Worm (Caenorhabditis elegans) whole organism, L1 larva: ENCODE results near the gene T21H3.5.
A peak's percentile ranks its signal among the peaks of the same experiment; 100 is the strongest.

ENCODE experiments used
- C16A3.4 ChIP-seq: fragments of 150-350 bp; optimal IDR thresholded peaks from 2 replicates; lab custom pipeline; 2014; ENCODE audit warnings: missing biosample characterization, missing genetic modification characterization
- F16B12.6 ChIP-seq: fragments of 150-350 bp; optimal IDR thresholded peaks from 2 replicates; lab custom pipeline; 2014; ENCODE audit warnings: missing biosample characterization, missing genetic modification characterization
- ceh-8 ChIP-seq: fragments of 200-800 bp; sonication (Bioruptor generic); optimal IDR thresholded peaks from 2 replicates; lab custom pipeline; 2018; ENCODE audit warnings: mild to moderate bottlenecking, missing genetic modification characterization, moderate library complexity, missing compliant biosample characterization
- ceh-82 ChIP-seq, 3 experiments: fragments of 150-350 bp in 1 of 3; sonication (generic microtip) in 2 of 3; optimal IDR thresholded peaks; 2 replicates each; lab custom pipeline; 2014 to 2017; ENCODE audit warnings: missing biosample characterization in 3 of 3, missing genetic modification characterization in 3 of 3
- ceh-88 ChIP-seq: fragments of 200-800 bp; sonication (Bioruptor generic); IDR thresholded peaks from 2 replicates; pipeline ENCODE4 v1.3.6; 2022; ENCODE audit warnings: missing genetic modification characterization, missing compliant biosample characterization
- ces-1 ChIP-seq: fragments of 150-350 bp; optimal IDR thresholded peaks from 2 replicates; lab custom pipeline; 2014; ENCODE audit warnings: missing biosample characterization, missing genetic modification reagents, missing genetic modification characterization
- dpl-1 ChIP-seq, 3 experiments: fragments of 150-350 bp in 2 of 3; sonication (generic microtip) in 1 of 3; optimal IDR thresholded peaks; 2 replicates each; lab custom pipeline; 2014 to 2017; ENCODE audit warnings: missing biosample characterization in 3 of 3, missing genetic modification characterization in 3 of 3, missing genetic modification reagents in 3 of 3
- dsc-1 ChIP-seq: sonication (generic microtip); optimal IDR thresholded peaks from 2 replicates; lab custom pipeline; 2016; ENCODE audit warnings: mild to moderate bottlenecking, missing genetic modification characterization, missing compliant biosample characterization
- efl-1 ChIP-seq, 4 experiments: fragments of 150-350 bp; optimal IDR thresholded peaks in 3 of 4; peaks in 1 of 4; 1 replicate in 1 of 4; 2 replicates in 3 of 4; lab custom pipeline; 2014; ENCODE audit warnings: missing biosample characterization in 2 of 4, missing genetic modification characterization in 2 of 4, missing genetic modification reagents in 2 of 4
- egl-13 ChIP-seq: sonication (generic microtip); optimal IDR thresholded peaks from 2 replicates; lab custom pipeline; 2016; ENCODE audit warnings: missing genotype, missing genetic modification reagents, missing genetic modification characterization, missing compliant biosample characterization
- fkh-10 ChIP-seq: sonication (generic microtip); optimal IDR thresholded peaks from 2 replicates; lab custom pipeline; 2017; ENCODE audit warnings: missing biosample characterization, missing genetic modification reagents, missing genetic modification characterization
- fkh-4 ChIP-seq: sonication (generic microtip); optimal IDR thresholded peaks from 2 replicates; lab custom pipeline; 2016; ENCODE audit warnings: missing compliant biosample characterization, missing genetic modification characterization, borderline replicate concordance
- fkh-8 ChIP-seq: sonication (generic microtip); optimal IDR thresholded peaks from 2 replicates; lab custom pipeline; 2016; ENCODE audit warnings: mild to moderate bottlenecking, missing genetic modification characterization, missing compliant biosample characterization
- hlh-4 ChIP-seq: sonication (generic microtip); optimal IDR thresholded peaks from 2 replicates; lab custom pipeline; 2016; ENCODE audit warnings: mild to moderate bottlenecking, missing genetic modification characterization, missing compliant biosample characterization
- isw-1 ChIP-seq: fragments of 200-800 bp; sonication (Bioruptor generic); IDR thresholded peaks from 2 replicates; pipeline ENCODE4 v1.3.6; 2022; ENCODE audit warnings: missing genetic modification characterization, missing compliant biosample characterization
- jun-1 ChIP-seq: fragments of 150-350 bp; optimal IDR thresholded peaks from 2 replicates; lab custom pipeline; 2014; ENCODE audit warnings: missing biosample characterization, missing genetic modification reagents, missing genetic modification characterization
- lin-14 ChIP-seq: fragments of 200-800 bp; sonication (Bioruptor generic); optimal IDR thresholded peaks from 2 replicates; lab custom pipeline; 2018; ENCODE audit warnings: mild to moderate bottlenecking, missing genetic modification characterization, moderate library complexity, missing compliant biosample characterization
- lin-35 ChIP-seq, 2 experiments: fragments of 150-350 bp; optimal IDR thresholded peaks; 2 replicates each; lab custom pipeline; 2014; ENCODE audit warnings: missing biosample characterization in 2 of 2, missing genetic modification characterization in 2 of 2, missing genetic modification reagents in 2 of 2
- lsy-2 ChIP-seq, 2 experiments: fragments of 150-350 bp; optimal IDR thresholded peaks; 2 replicates each; lab custom pipeline; 2014; ENCODE audit warnings: missing biosample characterization in 2 of 2, missing genetic modification characterization in 2 of 2
- mab-9 ChIP-seq: fragments of 200-800 bp; sonication (Bioruptor generic); IDR thresholded peaks from 2 replicates; pipeline ENCODE4 v1.3.6; 2022; ENCODE audit warnings: missing genetic modification reagents, missing genetic modification characterization, missing compliant biosample characterization
- nhr-19 ChIP-seq: fragments of 200-800 bp; sonication (Bioruptor generic); conservative IDR thresholded peaks from 2 replicates; pipeline ENCODE4 v1.3.6; 2022; ENCODE audit warnings: missing genetic modification characterization, missing compliant biosample characterization
- nhr-20 ChIP-seq: sonication (generic microtip); optimal IDR thresholded peaks from 2 replicates; lab custom pipeline; 2016; ENCODE audit warnings: mild to moderate bottlenecking, missing genetic modification characterization, missing compliant biosample characterization
- nhr-47 ChIP-seq: sonication (generic microtip); optimal IDR thresholded peaks from 2 replicates; lab custom pipeline; 2016; ENCODE audit warnings: mild to moderate bottlenecking, missing genetic modification characterization, moderate library complexity, missing compliant biosample characterization
- nhr-71 ChIP-seq: sonication (generic microtip); optimal IDR thresholded peaks from 2 replicates; lab custom pipeline; 2016; ENCODE audit warnings: mild to moderate bottlenecking, missing genetic modification characterization, moderate library complexity, missing compliant biosample characterization
- nhr-85 ChIP-seq: sonication (generic microtip); peaks from one replicate; lab custom pipeline; 2016; ENCODE audit warnings: missing genetic modification characterization, inconsistent platforms, missing compliant biosample characterization
- nhr-90 ChIP-seq: sonication (generic microtip); optimal IDR thresholded peaks from 2 replicates; lab custom pipeline; 2016; ENCODE audit warnings: mild to moderate bottlenecking, missing genetic modification characterization, missing compliant biosample characterization; ENCODE audit not compliant: poor library complexity
- pax-3 ChIP-seq: fragments of 200-800 bp; sonication (Bioruptor generic); optimal IDR thresholded peaks from 2 replicates; lab custom pipeline; 2018; ENCODE audit warnings: mild to moderate bottlenecking, missing genetic modification characterization, moderate library complexity, missing compliant biosample characterization
- rnt-1 ChIP-seq: sonication (generic microtip); optimal IDR thresholded peaks from 2 replicates; lab custom pipeline; 2016; ENCODE audit warnings: mild to moderate bottlenecking, missing genetic modification characterization, moderate library complexity, missing compliant biosample characterization
- skn-1 ChIP-seq: fragments of 150-350 bp; optimal IDR thresholded peaks from 2 replicates; lab custom pipeline; 2014; ENCODE audit warnings: missing biosample characterization, missing genetic modification characterization
- snpc-4 ChIP-seq: fragments of 150-350 bp; optimal IDR thresholded peaks from 2 replicates; lab custom pipeline; 2014; ENCODE audit warnings: missing biosample characterization, missing genetic modification characterization
- snu-23 ChIP-seq: sonication (generic microtip); optimal IDR thresholded peaks from 2 replicates; lab custom pipeline; 2016; ENCODE audit warnings: missing genetic modification characterization, missing compliant biosample characterization
- swsn-7 ChIP-seq: sonication (generic microtip); optimal IDR thresholded peaks from 2 replicates; lab custom pipeline; 2016; ENCODE audit warnings: missing genetic modification characterization, missing compliant biosample characterization
- tbx-2 ChIP-seq: sonication (generic microtip); optimal IDR thresholded peaks from 2 replicates; lab custom pipeline; 2016; ENCODE audit warnings: missing genetic modification characterization, missing compliant biosample characterization
- unc-86 ChIP-seq: sonication (generic microtip); optimal IDR thresholded peaks from 2 replicates; lab custom pipeline; 2016; ENCODE audit warnings: missing genetic modification characterization, missing compliant biosample characterization
- unc-98 ChIP-seq: fragments of 200-800 bp; sonication (Bioruptor generic); IDR thresholded peaks from 2 replicates; pipeline ENCODE4 v1.3.6; 2022; ENCODE audit warnings: missing genetic modification characterization, missing compliant biosample characterization
- xbp-1 ChIP-seq: sonication (generic microtip); optimal IDR thresholded peaks from 2 replicates; lab custom pipeline; 2016; ENCODE audit warnings: missing genetic modification characterization, missing compliant biosample characterization
- zag-1 ChIP-seq: fragments of 150-350 bp; optimal IDR thresholded peaks from 2 replicates; lab custom pipeline; 2014; ENCODE audit warnings: missing biosample characterization, missing genetic modification characterization
- ztf-11 ChIP-seq, 2 experiments: sonication (generic microtip); optimal IDR thresholded peaks; 2 replicates each; lab custom pipeline; 2016 to 2017; ENCODE audit warnings: missing genetic modification characterization in 2 of 2, missing biosample characterization in 1 of 2, missing compliant biosample characterization in 1 of 2

Gene T21H3.5

DNA sequence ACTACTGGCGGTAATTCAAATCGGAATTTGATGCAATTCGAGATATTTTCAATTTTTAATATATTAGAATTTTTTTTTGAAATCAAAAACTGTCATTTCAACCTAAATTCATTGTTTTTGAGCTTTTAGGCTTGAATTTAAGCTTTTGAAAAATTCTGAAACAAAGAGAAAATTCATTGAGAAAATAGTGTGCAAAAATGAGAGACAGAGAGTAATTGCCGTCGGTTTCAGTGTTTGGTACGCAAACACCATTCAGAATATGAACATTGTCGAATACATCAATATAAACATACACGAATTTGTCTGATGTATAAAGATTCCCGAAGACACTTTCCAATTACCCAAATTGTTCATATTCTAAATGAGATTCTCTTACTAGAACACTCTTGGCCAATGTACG is 37.6 kb upstream of the T21H3.5 start (continued):
- no peak for TF ChIP-seq jun-1 (tag; lab: Kevin White, UChicago)
- no peak for TF ChIP-seq pax-3 (tag; lab: Kevin White, UChicago)
- no peak for TF ChIP-seq fkh-4
- no peak for TF ChIP-seq ceh-88 (GFP tag; lab: Robert Waterston, UW)
- TF ChIP-seq efl-1 (optimal IDR thresholded peaks at IDR 0.05; lab: Kevin White, UChicago) = peak in 1 of 2 experiments; percentile 58
- TF ChIP-seq efl-1 (GFP tag; optimal IDR thresholded peaks at IDR 0.05 in 1 of 2; lab: Kevin White, UChicago) = peak; percentile 61 to 94
- no peak for TF ChIP-seq ces-1 (GFP tag; lab: Kevin White, UChicago)
- TF ChIP-seq fkh-10 (GFP tag; lab: Kevin White, UChicago) = no peak
- TF ChIP-seq F16B12.6 (tag; lab: Kevin White, UChicago) = peak; percentile 72
- no peak for TF ChIP-seq skn-1 (tag; lab: Kevin White, UChicago)
- TF ChIP-seq hlh-4 (tag; lab: Kevin White, UChicago) = no peak
- TF ChIP-seq lin-35 (GFP tag; optimal IDR thresholded peaks at IDR 0.05; lab: Kevin White, UChicago) = peak; percentile 0 to 48
- peak; percentile 54 for TF ChIP-seq nhr-85 (tag; lab: Kevin White, UChicago)
- TF ChIP-seq zag-1 (tag; lab: Kevin White, UChicago) = no peak
- TF ChIP-seq nhr-47 (tag; lab: Kevin White, UChicago) = no peak
- no peak for TF ChIP-seq rnt-1
- no peak for TF ChIP-seq nhr-19 (GFP tag; lab: Robert Waterston, UW)
- TF ChIP-seq, all 84 proteins: peak for 10

DNA sequence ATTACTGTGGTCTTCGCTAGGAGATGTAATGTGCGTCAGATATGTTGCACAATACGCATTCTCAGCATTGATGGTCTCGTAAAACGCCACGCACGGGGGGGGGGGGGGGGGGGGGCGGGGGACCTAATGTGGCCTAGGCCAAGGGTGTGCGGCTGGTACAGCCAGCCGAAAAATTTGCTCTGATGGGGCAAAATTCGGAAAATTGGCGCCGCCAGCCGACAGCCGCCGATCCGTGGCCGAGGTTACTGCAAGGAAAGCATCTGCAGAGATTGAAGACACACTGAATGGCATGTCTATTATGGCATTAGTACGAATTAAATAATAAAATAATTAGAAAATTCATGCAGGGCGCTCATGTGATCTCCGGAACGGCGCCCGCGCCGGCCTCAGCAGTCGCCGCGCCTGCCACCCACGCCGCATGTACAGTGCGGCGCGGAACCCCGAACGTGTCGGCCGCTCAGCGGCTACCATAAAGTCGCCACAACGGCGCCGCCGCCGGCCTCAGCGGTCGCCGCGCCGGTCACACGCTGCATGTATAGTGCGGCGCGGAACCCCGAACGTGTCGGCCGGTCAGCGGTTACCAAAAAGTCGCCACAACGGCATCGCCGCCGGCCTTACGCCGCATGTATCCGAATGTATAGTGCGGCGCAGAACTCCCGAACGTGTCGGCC is 35.3 kb upstream of the T21H3.5 start, which contains the start of gene Y50D4A.6:
Gene Y50D4A.6, minus strand, starts transcription at position 51 of the 671 bp plus-strand sequence.
- TF ChIP-seq ceh-8 (GFP tag; lab: Kevin White, UChicago) (peak; percentile 41), dpl-1 (GFP tag; optimal IDR thresholded peaks at IDR 0.05; lab: Kevin White, UChicago) (no peak), snpc-4 (tag; lab: Kevin White, UChicago) (peak; percentile 19)

DNA sequence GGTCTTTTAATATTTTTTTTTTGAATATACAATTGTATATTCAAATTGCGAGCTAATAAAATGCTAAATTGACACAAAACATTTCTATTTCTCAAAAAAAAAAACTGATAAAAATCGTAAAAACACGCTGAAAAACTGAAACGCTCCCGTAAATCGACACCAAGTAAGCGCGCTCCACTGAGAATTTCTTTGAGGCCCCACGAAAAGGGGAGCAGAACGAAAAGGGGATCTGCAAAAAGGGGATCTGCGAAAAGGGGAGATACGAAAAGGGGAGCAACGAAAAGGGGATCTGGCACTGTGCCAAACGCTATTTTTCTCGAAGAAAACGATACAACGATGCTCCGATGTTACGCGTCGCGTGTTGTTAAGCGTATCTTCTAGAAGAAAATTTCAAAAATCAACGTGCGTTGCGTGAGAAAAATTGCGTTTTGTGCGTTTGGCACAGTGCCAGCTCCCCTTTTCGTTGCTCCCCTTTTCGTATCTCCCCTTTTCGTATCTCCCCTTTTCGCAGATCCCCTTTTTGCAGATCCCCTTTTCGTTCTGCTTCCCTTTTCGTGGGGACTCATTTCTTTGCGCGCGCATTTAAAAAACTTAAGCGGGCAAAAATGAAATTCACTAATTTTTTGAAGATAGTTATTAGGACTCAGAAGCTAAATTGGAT is 33.1 kb upstream of the T21H3.5 start:
- peak; percentile 71 for TF ChIP-seq nhr-47 (tag; lab: Kevin White, UChicago)
- TF ChIP-seq xbp-1 (tag; lab: Kevin White, UChicago) = peak; percentile 34
- peak; percentile 38 for TF ChIP-seq egl-13
- TF ChIP-seq ztf-11 (tag; optimal IDR thresholded peaks at IDR 0.05; lab: Kevin White, UChicago) = peak in 1 of 2 experiments; percentile 72
- peak; percentile 45 for TF ChIP-seq nhr-20 (tag; lab: Kevin White, UChicago)
- TF ChIP-seq F16B12.6 (tag; lab: Kevin White, UChicago) = peak; percentile 34
- peak; percentile 53 for TF ChIP-seq nhr-19 (GFP tag; lab: Robert Waterston, UW)
- TF ChIP-seq lin-35 (GFP tag; optimal IDR thresholded peaks at IDR 0.05; lab: Kevin White, UChicago) = peak; percentile 80 to 88
- peak; percentile 42 for TF ChIP-seq isw-1 (GFP tag; lab: Robert Waterston, UW)
- TF ChIP-seq lsy-2 (tag; optimal IDR thresholded peaks at IDR 0.05; lab: Kevin White, UChicago) = peak; percentile 33 to 60
- TF ChIP-seq unc-98 (GFP tag; lab: Robert Waterston, UW) = peak; percentile 24; the same call in 1 of the 2 replicates
- TF ChIP-seq nhr-90 (tag; lab: Kevin White, UChicago) = peak; percentile 50
- peak; percentile 35 for TF ChIP-seq pax-3 (tag; lab: Kevin White, UChicago)
- peak; percentile 45 to 84 (median 78) for TF ChIP-seq dpl-1 (GFP tag; optimal IDR thresholded peaks at IDR 0.05; lab: Kevin White, UChicago)
- peak; percentile 61 for TF ChIP-seq unc-86 (tag; lab: Kevin White, UChicago)
- peak; percentile 60 for TF ChIP-seq snu-23 (GFP tag; lab: Kevin White, UChicago)
- TF ChIP-seq tbx-2 (tag; lab: Kevin White, UChicago) = peak; percentile 59
- peak; percentile 52 for TF ChIP-seq swsn-7 (tag; lab: Kevin White, UChicago)
- peak; percentile 70 for TF ChIP-seq rnt-1
- peak; percentile 71 for TF ChIP-seq nhr-85 (tag; lab: Kevin White, UChicago)
- peak; percentile 74 for TF ChIP-seq nhr-71 (tag; lab: Kevin White, UChicago)
- TF ChIP-seq C16A3.4 = peak; percentile 35
- TF ChIP-seq fkh-8 (tag; lab: Kevin White, UChicago) = peak; percentile 53
- peak; percentile 37; the same call in 1 of the 2 replicates for TF ChIP-seq ceh-88 (GFP tag; lab: Robert Waterston, UW)
- TF ChIP-seq dsc-1 (tag; lab: Kevin White, UChicago) = peak; percentile 38
- peak; percentile 83 to 90 for TF ChIP-seq efl-1 (optimal IDR thresholded peaks at IDR 0.05; lab: Kevin White, UChicago)
- TF ChIP-seq efl-1 (GFP tag; optimal IDR thresholded peaks at IDR 0.05 in 1 of 2; lab: Kevin White, UChicago) = peak; percentile 79 to 97
- peak; percentile 77 for TF ChIP-seq lin-14 (GFP tag; lab: Kevin White, UChicago)
- peak in 2 of 3 experiments; percentile 8 to 28 for TF ChIP-seq ceh-82 (tag; optimal IDR thresholded peaks at IDR 0.05; lab: Kevin White, UChicago)
- 0 out of 2 replicates have a peak, but pooled peaks have one; percentile 15 for TF ChIP-seq mab-9 (GFP tag; lab: Robert Waterston, UW)
